Worm (Caenorhabditis elegans) whole organism, L4 larva: ENCODE results near the gene toca-1.

Experiments used
- F10B5.3 ChIP-seq: sonication (generic microtip); optimal IDR thresholded peaks from 2 replicates; lab custom pipeline; 2016; ENCODE audit warnings: mild to moderate bottlenecking, missing genetic modification characterization, missing compliant biosample characterization
- hif-1 ChIP-seq, 2 experiments: sonication (generic microtip); optimal IDR thresholded peaks; 2 replicates each; lab custom pipeline; 2016 to 2017; ENCODE audit warnings: missing compliant biosample characterization in 2 of 2, missing genetic modification characterization in 2 of 2, missing genetic modification reagents in 2 of 2, missing genotype in 2 of 2, mild to moderate bottlenecking in 1 of 2
- lir-3 ChIP-seq: sonication (generic microtip); optimal IDR thresholded peaks from 2 replicates; lab custom pipeline; 2016; ENCODE audit warnings: mild to moderate bottlenecking, missing genetic modification characterization, missing compliant biosample characterization
- madf-9 ChIP-seq: fragments of 200-800 bp; sonication (Bioruptor generic); conservative IDR thresholded peaks from 2 replicates; pipeline ENCODE4 v1.3.6; 2022; ENCODE audit warnings: missing genetic modification reagents, missing genetic modification characterization, missing compliant biosample characterization
- nhr-76 ChIP-seq: fragments of 150-350 bp; optimal IDR thresholded peaks from 2 replicates; lab custom pipeline; 2014; ENCODE audit warnings: missing biosample characterization, missing genetic modification characterization
- unc-62 ChIP-seq, 3 experiments: fragments of 150-350 bp in 1 of 3; sonication (generic microtip); optimal IDR thresholded peaks in 2 of 3; peaks in 1 of 3; 1 replicate in 1 of 3; 2 replicates in 2 of 3; lab custom pipeline; 2014 to 2017; ENCODE audit warnings: missing biosample characterization in 3 of 3, missing genetic modification characterization in 3 of 3, missing genetic modification reagents in 3 of 3, missing genotype in 1 of 3

- no peak for TF ChIP-seq F10B5.3 (tag; lab: Kevin White, UChicago)
- TF ChIP-seq madf-9 = no peak
- TF ChIP-seq unc-62 (GFP tag; optimal IDR thresholded peaks at IDR 0.05 in 1 of 2; lab: Kevin White, UChicago) = no peak
- TF ChIP-seq unc-62 (tag; optimal IDR thresholded peaks at IDR 0.05; lab: Kevin White, UChicago) = no peak
- no peak for TF ChIP-seq hif-1 (tag; optimal IDR thresholded peaks at IDR 0.05; lab: Kevin White, UChicago)
- no peak for TF ChIP-seq nhr-76
- no peak for TF ChIP-seq lir-3 (tag; lab: Kevin White, UChicago)
Observed at ce11 chrX:1494256-1494655, 27.0 kb downstream of the toca-1 start, which contains the start of gene F09E10.5.
